Worm (Caenorhabditis elegans): ENCODE data around the gene kin-18.

kin-18 gene

DNA sequence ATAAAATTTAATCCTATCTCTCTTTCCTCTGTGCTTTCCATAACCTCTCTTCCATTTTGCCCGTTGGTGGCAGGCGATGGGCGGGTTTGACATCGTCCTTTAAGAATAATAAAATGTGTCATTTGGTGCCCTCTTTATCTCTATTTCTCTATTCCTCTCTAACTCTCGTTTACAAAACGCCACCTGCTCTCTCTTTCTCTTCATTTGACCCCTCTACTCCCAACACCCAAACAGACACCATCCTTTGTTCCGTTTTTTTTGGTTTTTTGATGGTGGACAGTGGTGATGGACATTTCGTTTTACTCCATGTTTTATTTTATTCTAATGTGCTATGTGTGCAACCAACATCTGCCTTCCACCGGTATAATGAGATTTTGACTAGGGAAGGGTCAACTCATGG is 39.5 kb upstream of the kin-18 start (continued):
- no peak for TF ChIP-seq elt-3 (tag; optimal IDR thresholded peaks at IDR 0.05)
- TF ChIP-seq snu-23 (GFP tag; optimal IDR thresholded peaks at IDR 0.05): peak; percentile 29
- peak; percentile 16 for TF ChIP-seq swsn-7 (tag; optimal IDR thresholded peaks at IDR 0.05)
- no peak for TF ChIP-seq pax-3 (tag; optimal IDR thresholded peaks at IDR 0.05)
- TF ChIP-seq nhr-76 (tag; optimal IDR thresholded peaks at IDR 0.05): no peak
- TF ChIP-seq elt-2 (tag; optimal IDR thresholded peaks at IDR 0.05): no peak
- no peak for TF ChIP-seq unc-130 (tag; optimal IDR thresholded peaks at IDR 0.05)
- no peak for TF ChIP-seq ceh-88 (GFP tag; IDR thresholded peaks at IDR 0.05)
- TF ChIP-seq ceh-63 (GFP tag; optimal IDR thresholded peaks at IDR 0.05): no peak
- no peak for TF ChIP-seq irx-1 (tag; optimal IDR thresholded peaks at IDR 0.05)
- no peak for TF ChIP-seq sptf-1 (tag; optimal IDR thresholded peaks at IDR 0.05)
- TF ChIP-seq efl-3 (GFP tag; optimal IDR thresholded peaks at IDR 0.05): no peak
- no peak for TF ChIP-seq lin-13 (GFP tag; optimal IDR thresholded peaks at IDR 0.05)
- peak; percentile 43 for TF ChIP-seq rnt-1 (tag; optimal IDR thresholded peaks at IDR 0.05)
- no peak for TF ChIP-seq hlh-17 (GFP tag; optimal IDR thresholded peaks at IDR 0.05; ENCODE audit: borderline replicate concordance)
- no peak for TF ChIP-seq xbp-1 (tag; optimal IDR thresholded peaks at IDR 0.05)
- TF ChIP-seq zip-4 (GFP tag; optimal IDR thresholded peaks at IDR 0.05): no peak
- TF ChIP-seq ceh-90 (tag; optimal IDR thresholded peaks at IDR 0.05): no peak
- no peak for TF ChIP-seq ztf-4 (tag; optimal IDR thresholded peaks at IDR 0.05)
- no peak for TF ChIP-seq C34B4.2 (tag; optimal IDR thresholded peaks at IDR 0.05)
- no peak for TF ChIP-seq alr-1 (tag; optimal IDR thresholded peaks at IDR 0.05; ENCODE audit: borderline replicate concordance)
- TF ChIP-seq skn-1 (tag; optimal IDR thresholded peaks at IDR 0.05): no peak
- no peak for TF ChIP-seq ets-5 (GFP tag; IDR thresholded peaks at IDR 0.05)
- no peak for TF ChIP-seq ceh-8 (GFP tag; optimal IDR thresholded peaks at IDR 0.05)
- no peak for TF ChIP-seq lir-3 (tag; optimal IDR thresholded peaks at IDR 0.05; ENCODE audit: poor library complexity)
- no peak for TF ChIP-seq nhr-47 (tag; optimal IDR thresholded peaks at IDR 0.05)
- no peak for TF ChIP-seq ces-1 (GFP tag; optimal IDR thresholded peaks at IDR 0.05)
- TF ChIP-seq nhr-85 (tag): no peak
- no peak for TF ChIP-seq nhr-77 (tag; optimal IDR thresholded peaks at IDR 0.05)
- no peak for TF ChIP-seq isw-1 (GFP tag; IDR thresholded peaks at IDR 0.05)
- no peak for TF ChIP-seq C04F5.9 (tag; optimal IDR thresholded peaks at IDR 0.05)
- TF ChIP-seq fkh-10 (GFP tag; optimal IDR thresholded peaks at IDR 0.05): no peak
- TF ChIP-seq ztf-11 (tag; optimal IDR thresholded peaks at IDR 0.05): peak in 1 of 2 experiments; percentile 7
- TF ChIP-seq tbx-2 (tag; optimal IDR thresholded peaks at IDR 0.05): no peak
- no peak for TF ChIP-seq nhr-28 (tag; optimal IDR thresholded peaks at IDR 0.05)
- TF ChIP-seq fos-1 (tag; optimal IDR thresholded peaks at IDR 0.05): no peak
- TF ChIP-seq aha-1 (tag; optimal IDR thresholded peaks at IDR 0.05): no peak
- TF ChIP-seq efl-1 (optimal IDR thresholded peaks at IDR 0.05): peak; percentile 9 to 20
- TF ChIP-seq efl-1 (GFP tag; optimal IDR thresholded peaks at IDR 0.05 in 1 of 2): peak in 1 of 2 experiments; percentile 65
- no peak for TF ChIP-seq mab-9 (GFP tag; IDR thresholded peaks at IDR 0.05)
- TF ChIP-seq egl-27 (tag; optimal IDR thresholded peaks at IDR 0.05): no peak
- no peak for TF ChIP-seq hpl-2 (GFP tag; optimal IDR thresholded peaks at IDR 0.05)
- peak in 1 of 2 experiments; percentile 29 for TF ChIP-seq lsy-2 (tag; optimal IDR thresholded peaks at IDR 0.05)
- no peak for TF ChIP-seq dsc-1 (tag; optimal IDR thresholded peaks at IDR 0.05)
- TF ChIP-seq nhr-71 (tag; optimal IDR thresholded peaks at IDR 0.05): peak; percentile 32
- TF ChIP-seq ceh-82 (tag; optimal IDR thresholded peaks at IDR 0.05): no peak
- peak; percentile 25 for TF ChIP-seq unc-86 (tag; optimal IDR thresholded peaks at IDR 0.05)
